Fruit fly (Drosophila melanogaster) whole organism, embryonic: ENCODE data around the gene PGRP-LF.
A peak's percentile ranks its signal among the peaks of the same experiment; 100 is the strongest.

Experiments
- CG10147 ChIP-seq: fragments of 200-800 bp; sonication (Bioruptor generic); optimal IDR thresholded peaks from 2 replicates; lab custom pipeline; 2019; ENCODE audit warnings: missing biosample characterization, mild to moderate bottlenecking, missing genetic modification characterization, moderate library complexity
- CG11247 ChIP-seq: fragments of 200-800 bp; sonication (Bioruptor generic); IDR thresholded peaks from 2 replicates; pipeline ENCODE4 v1.3.6; 2022; ENCODE audit warnings: missing biosample characterization, missing genetic modification characterization
- CG11456 ChIP-seq: fragments of 200-800 bp; sonication (Bioruptor generic); IDR thresholded peaks from 3 replicates; pipeline ENCODE4 v1.3.6; 2022; ENCODE audit warnings: missing biosample characterization, missing genetic modification characterization
- CG12155 ChIP-seq: fragments of 200-800 bp; sonication (Bioruptor generic); optimal IDR thresholded peaks from 3 replicates; lab custom pipeline; 2016; ENCODE audit warnings: missing biosample characterization, missing genetic modification characterization
- CG1233 ChIP-seq: fragments of 200-800 bp; sonication (Bioruptor generic); optimal IDR thresholded peaks from 4 replicates; lab custom pipeline; 2018; ENCODE audit warnings: missing biosample characterization, mild to moderate bottlenecking, missing genetic modification characterization
- CG13123 ChIP-seq: fragments of 200-800 bp; sonication (Bioruptor generic); optimal IDR thresholded peaks from 2 replicates; lab custom pipeline; 2016; ENCODE audit warnings: missing biosample characterization, missing genetic modification characterization
- CG14860 ChIP-seq: fragments of 200-800 bp; sonication (Bioruptor generic); IDR thresholded peaks from 3 replicates; pipeline ENCODE4 v1.3.6; 2022; ENCODE audit warnings: missing biosample characterization, missing genetic modification characterization; ENCODE audit not compliant: partially characterized antibody
- CG15479 ChIP-seq: fragments of 200-800 bp; sonication (Bioruptor generic); optimal IDR thresholded peaks from 3 replicates; lab custom pipeline; 2019; ENCODE audit warnings: missing biosample characterization, mild to moderate bottlenecking, missing genetic modification characterization, moderate library complexity
- CG16779 ChIP-seq: fragments of 200-800 bp; sonication (Bioruptor generic); IDR thresholded peaks from 2 replicates; pipeline ENCODE4 v1.3.6; 2022; ENCODE audit warnings: missing biosample characterization, missing genetic modification characterization
- CG18011 ChIP-seq: fragments of 200-800 bp; sonication (Bioruptor generic); optimal IDR thresholded peaks from 2 replicates; lab custom pipeline; 2017; ENCODE audit warnings: missing biosample characterization, missing genetic modification characterization, mild to moderate bottlenecking, moderate library complexity, missing genotype
- CG2120 ChIP-seq: fragments of 200-800 bp; sonication (Bioruptor generic); optimal IDR thresholded peaks from 3 replicates; lab custom pipeline; 2016; ENCODE audit warnings: missing biosample characterization, missing genetic modification characterization
- CG2129 ChIP-seq: fragments of 200-800 bp; sonication (Bioruptor generic); IDR thresholded peaks from 2 replicates; pipeline ENCODE4 v1.3.6; 2022; ENCODE audit warnings: missing biosample characterization, missing genetic modification characterization; ENCODE audit not compliant: partially characterized antibody
- CG31224 ChIP-seq: fragments of 200-800 bp; sonication (Bioruptor generic); IDR thresholded peaks from 2 replicates; pipeline ENCODE4 v1.3.6; 2022; ENCODE audit warnings: missing biosample characterization, missing genetic modification characterization
- CG33557 ChIP-seq: fragments of 200-800 bp; sonication (Bioruptor generic); optimal IDR thresholded peaks from 2 replicates; lab custom pipeline; 2019; ENCODE audit warnings: missing biosample characterization, mild to moderate bottlenecking, missing genetic modification characterization, moderate library complexity
- CG4617 ChIP-seq: fragments of 200-800 bp; sonication (Bioruptor generic); optimal IDR thresholded peaks from 3 replicates; lab custom pipeline; 2016; ENCODE audit warnings: missing biosample characterization, missing genetic modification characterization, borderline replicate concordance
- CG6254 ChIP-seq: fragments of 200-800 bp; sonication (Bioruptor generic); optimal IDR thresholded peaks from 3 replicates; lab custom pipeline; 2017; ENCODE audit warnings: mild to moderate bottlenecking, missing biosample characterization, missing genetic modification reagents, missing genetic modification characterization
- CG6854 ChIP-seq: fragments of 200-800 bp; sonication (Bioruptor generic); optimal IDR thresholded peaks from 3 replicates; lab custom pipeline; 2017; ENCODE audit warnings: missing biosample characterization, mild to moderate bottlenecking, missing genetic modification characterization
- CG7372 ChIP-seq: fragments of 200-800 bp; sonication (Bioruptor generic); IDR thresholded peaks from 2 replicates; pipeline ENCODE4 v1.3.6; 2022; ENCODE audit warnings: missing biosample characterization, missing genetic modification characterization
- CG9797 ChIP-seq: fragments of 200-800 bp; sonication (Bioruptor generic); optimal IDR thresholded peaks from 3 replicates; lab custom pipeline; 2018; ENCODE audit warnings: missing biosample characterization, mild to moderate bottlenecking, missing genetic modification characterization
- CHES-1-like ChIP-seq: fragments of 200-800 bp; sonication (Bioruptor generic); optimal IDR thresholded peaks from 2 replicates; lab custom pipeline; 2016; ENCODE audit warnings: missing biosample characterization, missing genetic modification characterization
- CTCF ChIP-seq: fragments of 200-800 bp; sonication (Bioruptor generic); optimal IDR thresholded peaks from 2 replicates; lab custom pipeline; 2017; ENCODE audit warnings: missing biosample characterization, mild to moderate bottlenecking, missing genetic modification characterization, moderate library complexity
- D19B ChIP-seq: fragments of 200-800 bp; sonication (Bioruptor generic); optimal IDR thresholded peaks from 2 replicates; lab custom pipeline; 2017; ENCODE audit warnings: missing biosample characterization, mild to moderate bottlenecking, missing genetic modification characterization
- Doc2 ChIP-seq: fragments of 200-800 bp; sonication (Bioruptor generic); IDR thresholded peaks from 2 replicates; pipeline ENCODE4 v1.3.6; 2022; ENCODE audit warnings: missing biosample characterization, missing genetic modification characterization
- H2.0 ChIP-seq: fragments of 200-800 bp; sonication (Bioruptor generic); IDR thresholded peaks from 2 replicates; pipeline ENCODE4 v1.3.6; 2022; ENCODE audit warnings: missing biosample characterization, missing genetic modification characterization
- Side ChIP-seq: fragments of 200-800 bp; sonication (Bioruptor generic); optimal IDR thresholded peaks from 2 replicates; lab custom pipeline; 2016; ENCODE audit warnings: missing biosample characterization, missing genetic modification characterization
- Xrp1 ChIP-seq: fragments of 200-800 bp; sonication (Bioruptor generic); IDR thresholded peaks from 2 replicates; pipeline ENCODE4 v1.3.6; 2022; ENCODE audit warnings: missing biosample characterization, missing genetic modification characterization
- ab ChIP-seq: fragments of 200-800 bp; sonication (Bioruptor generic); optimal IDR thresholded peaks from 2 replicates; lab custom pipeline; 2016; ENCODE audit warnings: missing biosample characterization, missing genetic modification characterization
- al ChIP-seq: fragments of 200-800 bp; sonication (Bioruptor generic); IDR thresholded peaks from 2 replicates; pipeline ENCODE4 v1.3.6; 2022; ENCODE audit warnings: missing biosample characterization, missing genetic modification characterization
- az2 ChIP-seq: fragments of 200-800 bp; sonication (Bioruptor generic); optimal IDR thresholded peaks from 3 replicates; lab custom pipeline; 2016; ENCODE audit warnings: missing biosample characterization, missing genetic modification characterization
- cas ChIP-seq: fragments of 200-800 bp; sonication (Bioruptor generic); IDR thresholded peaks from 2 replicates; pipeline ENCODE4 v1.3.6; 2022; ENCODE audit warnings: missing biosample characterization, missing genetic modification characterization
- eve ChIP-seq, 2 experiments: fragments of >200 bp; optimal IDR thresholded peaks; 2 replicates each; lab custom pipeline; 2017; ENCODE audit warnings: missing biosample characterization in 2 of 2, missing genetic modification characterization in 2 of 2
- ewg ChIP-seq: fragments of 200-800 bp; sonication (Bioruptor generic); optimal IDR thresholded peaks from 3 replicates; lab custom pipeline; 2017; ENCODE audit warnings: mild to moderate bottlenecking, missing biosample characterization, missing genetic modification reagents, missing genetic modification characterization
- exex ChIP-seq: fragments of 200-800 bp; sonication (Bioruptor generic); optimal IDR thresholded peaks from 4 replicates; lab custom pipeline; 2018; ENCODE audit warnings: missing biosample characterization, mild to moderate bottlenecking, missing genetic modification characterization, moderate library complexity
- gsb ChIP-seq: fragments of 200-800 bp; sonication (Bioruptor generic); IDR thresholded peaks from 2 replicates; pipeline ENCODE4 v1.3.6; 2022; ENCODE audit warnings: missing biosample characterization, missing genetic modification characterization
- insv ChIP-seq, 2 experiments: fragments of 200-800 bp; sonication (Bioruptor generic); optimal IDR thresholded peaks; 3 replicates each; lab custom pipeline; 2016 to 2018; ENCODE audit warnings: missing biosample characterization in 2 of 2, missing genetic modification characterization in 2 of 2
- jigr1 ChIP-seq: fragments of 200-800 bp; sonication (Bioruptor generic); IDR thresholded peaks from 3 replicates; pipeline ENCODE4 v1.3.6; 2022; ENCODE audit warnings: missing biosample characterization, missing genetic modification characterization
- kay ChIP-seq: fragments of 200-800 bp; sonication (Bioruptor generic); optimal IDR thresholded peaks from 2 replicates; lab custom pipeline; 2016; ENCODE audit warnings: missing biosample characterization, missing genetic modification characterization
- maf-S ChIP-seq: fragments of 200-800 bp; sonication (Bioruptor generic); optimal IDR thresholded peaks from 2 replicates; lab custom pipeline; 2016; ENCODE audit warnings: missing biosample characterization, missing genetic modification characterization
- mirr ChIP-seq: fragments of 200-800 bp; sonication (Bioruptor generic); optimal IDR thresholded peaks from 3 replicates; lab custom pipeline; 2018; ENCODE audit warnings: missing biosample characterization, mild to moderate bottlenecking, missing genetic modification characterization
- oc ChIP-seq: fragments of 200-800 bp; sonication (Bioruptor generic); optimal IDR thresholded peaks from 2 replicates; lab custom pipeline; 2018; ENCODE audit warnings: missing biosample characterization, mild to moderate bottlenecking, missing genetic modification characterization, moderate library complexity
- p53 ChIP-seq: fragments of 200-800 bp; sonication (Bioruptor generic); optimal IDR thresholded peaks from 2 replicates; lab custom pipeline; 2016; ENCODE audit warnings: missing biosample characterization, missing genetic modification characterization
- ranshi ChIP-seq: fragments of 200-800 bp; sonication (Bioruptor generic); IDR thresholded peaks from 2 replicates; pipeline ENCODE4 v1.3.6; 2022; ENCODE audit warnings: missing biosample characterization, missing genetic modification characterization
- ro ChIP-seq: fragments of 200-800 bp; sonication (Bioruptor generic); IDR thresholded peaks from 2 replicates; pipeline ENCODE4 v1.3.6; 2022; ENCODE audit warnings: missing biosample characterization, missing genetic modification characterization
- run ChIP-seq: fragments of 200-800 bp; sonication (Bioruptor generic); optimal IDR thresholded peaks from 3 replicates; lab custom pipeline; 2018; ENCODE audit warnings: missing biosample characterization, mild to moderate bottlenecking, missing genetic modification characterization
- salm ChIP-seq: fragments of 200-800 bp; sonication (Bioruptor generic); optimal IDR thresholded peaks from 2 replicates; lab custom pipeline; 2018; ENCODE audit warnings: missing biosample characterization, mild to moderate bottlenecking, missing genetic modification characterization
- slbo ChIP-seq: fragments of 200-800 bp; sonication (Bioruptor generic); IDR thresholded peaks from 2 replicates; pipeline ENCODE4 v1.3.6; 2022; ENCODE audit warnings: missing biosample characterization, missing genetic modification characterization
- sqz ChIP-seq: fragments of 200-800 bp; sonication (Bioruptor generic); optimal IDR thresholded peaks from 3 replicates; lab custom pipeline; 2018; ENCODE audit warnings: missing biosample characterization, mild to moderate bottlenecking, missing genetic modification characterization
- tna ChIP-seq: fragments of 200-800 bp; sonication (Bioruptor generic); IDR thresholded peaks from 2 replicates; pipeline ENCODE4 v1.3.6; 2022; ENCODE audit warnings: missing biosample characterization, missing genetic modification characterization; ENCODE audit not compliant: partially characterized antibody
- tup ChIP-seq: fragments of 200-800 bp; sonication (Bioruptor generic); optimal IDR thresholded peaks from 2 replicates; lab custom pipeline; 2016; ENCODE audit warnings: missing biosample characterization, mild to moderate bottlenecking, missing genetic modification characterization, moderate library complexity
- twi ChIP-seq: fragments of 200-800 bp; optimal IDR thresholded peaks from 2 replicates; lab custom pipeline; 2019; ENCODE audit warnings: missing biosample characterization, mild to moderate bottlenecking, missing genetic modification characterization, moderate library complexity
- unc-4 ChIP-seq: fragments of 200-800 bp; sonication (Bioruptor generic); IDR thresholded peaks from 2 replicates; pipeline ENCODE4 v1.3.6; 2022; ENCODE audit warnings: missing biosample characterization, missing genetic modification characterization; ENCODE audit not compliant: partially characterized antibody
- vvl ChIP-seq: fragments of 200-800 bp; sonication (Bioruptor generic); IDR thresholded peaks from 2 replicates; pipeline ENCODE4 v1.3.6; 2022; ENCODE audit warnings: missing biosample characterization, missing genetic modification characterization

PGRP-LF gene

dm6 chr3L:9349314-9349733, at the start of gene PGRP-LF (continued):
- TF ChIP-seq CG16779 (GFP tag; lab: Robert Waterston, UW), result no peak
- no peak for TF ChIP-seq CG9797 (GFP tag; lab: Kevin White, UChicago)
- TF ChIP-seq p53 (GFP tag; lab: Kevin White, UChicago), result no peak
- no peak for TF ChIP-seq salm (tag; lab: Kevin White, UChicago)
- no peak for TF ChIP-seq CG11456 (GFP tag; lab: Robert Waterston, UW)
- TF ChIP-seq ab (GFP tag; lab: Kevin White, UChicago), result no peak
- 0 out of 2 replicates have a peak, but pooled peaks have one; percentile 5 for TF ChIP-seq al (GFP tag; lab: Robert Waterston, UW)
- no peak for TF ChIP-seq tna
- TF ChIP-seq CG7372 (GFP tag; lab: Robert Waterston, UW), result no peak
- TF ChIP-seq unc-4 (GFP tag; lab: Robert Waterston, UW), result no peak
- TF ChIP-seq CG14860 (GFP tag; lab: Robert Waterston, UW), result no peak
- TF ChIP-seq CG2120 (GFP tag; lab: Kevin White, UChicago), result peak; percentile 57
- TF ChIP-seq CG2129 (GFP tag; lab: Robert Waterston, UW), result no peak
- no peak for TF ChIP-seq CG6854 (GFP tag; lab: Kevin White, UChicago)
- TF ChIP-seq CG4617 (GFP tag; lab: Kevin White, UChicago), result no peak
- peak; percentile 22 for TF ChIP-seq CHES-1-like
- TF ChIP-seq sqz (GFP tag; lab: Kevin White, UChicago), result no peak
- peak; percentile 36 for TF ChIP-seq kay (GFP tag; lab: Kevin White, UChicago)
- no peak for TF ChIP-seq twi (tag; lab: Kevin White, UChicago)
- no peak for TF ChIP-seq CG33557 (GFP tag; lab: Kevin White, UChicago)
- TF ChIP-seq mirr (GFP tag; lab: Kevin White, UChicago), result peak; percentile 5
- TF ChIP-seq oc (tag; lab: Kevin White, UChicago), result no peak
- TF ChIP-seq CG10147 (GFP tag; lab: Kevin White, UChicago), result peak; percentile 2
- no peak for TF ChIP-seq tup (GFP tag; lab: Kevin White, UChicago)
- TF ChIP-seq CG11247, result no peak
- TF ChIP-seq maf-S, result no peak
- TF ChIP-seq exex (tag; lab: Kevin White, UChicago), result peak; percentile 2
- TF ChIP-seq CG1233 (GFP tag; lab: Kevin White, UChicago), result no peak
- no peak for TF ChIP-seq cas (GFP tag; lab: Robert Waterston, UW)
- TF ChIP-seq ranshi, result no peak
- no peak for TF ChIP-seq D19B
- TF ChIP-seq ewg (GFP tag; lab: Kevin White, UChicago), result no peak
- TF ChIP-seq eve (GFP tag; optimal IDR thresholded peaks at IDR 0.05; lab: Kevin White, UChicago), result no peak
- 0 out of 2 replicates have a peak, but pooled peaks have one; percentile 17 for TF ChIP-seq slbo
- TF ChIP-seq CG6254 (GFP tag; lab: Kevin White, UChicago), result no peak
- TF ChIP-seq az2 (GFP tag; lab: Kevin White, UChicago), result no peak
- TF ChIP-seq CG12155 (GFP tag; lab: Kevin White, UChicago), result no peak
- TF ChIP-seq CG13123, result no peak
- TF ChIP-seq insv (GFP tag; optimal IDR thresholded peaks at IDR 0.05; lab: Kevin White, UChicago), result no peak
- TF ChIP-seq CTCF (GFP tag; lab: Kevin White, UChicago), result no peak
- no peak for TF ChIP-seq CG18011 (GFP tag; lab: Kevin White, UChicago)
- no peak for TF ChIP-seq H2.0
- TF ChIP-seq CG31224 (GFP tag; lab: Robert Waterston, UW), result no peak
- TF ChIP-seq Side (GFP tag; lab: Kevin White, UChicago), result no peak
- TF ChIP-seq jigr1 (GFP tag; lab: Robert Waterston, UW), result no peak
- no peak for TF ChIP-seq gsb (GFP tag; lab: Robert Waterston, UW)
- no peak for TF ChIP-seq Xrp1 (GFP tag; lab: Robert Waterston, UW)
- no peak for TF ChIP-seq run
- TF ChIP-seq vvl (GFP tag; lab: Robert Waterston, UW), result 0 out of 2 replicates have a peak, but pooled peaks have one; percentile 20
- no peak for TF ChIP-seq CG15479
- TF ChIP-seq ro (GFP tag; lab: Robert Waterston, UW), result no peak
- no peak for TF ChIP-seq Doc2 (GFP tag; lab: Robert Waterston, UW)
